Fruit fly (Drosophila melanogaster) whole organism, pupa: Measurements from ENCODE around the gene Oseg4.

Experiments
- CG10348 ChIP-seq: fragments of 200-800 bp; sonication (Bioruptor generic); IDR thresholded peaks from 2 replicates; pipeline ENCODE4 v1.3.6; 2022; ENCODE audit warnings: missing biosample characterization, missing genetic modification characterization
- CG12605 ChIP-seq: fragments of 200-800 bp; sonication (Bioruptor generic); IDR thresholded peaks from 2 replicates; pipeline ENCODE4 v1.3.6; 2022; ENCODE audit warnings: missing biosample characterization, missing genetic modification characterization
- CG13204 ChIP-seq: fragments of 200-800 bp; sonication (Bioruptor generic); optimal IDR thresholded peaks from 2 replicates; lab custom pipeline; 2018; ENCODE audit warnings: missing biosample characterization, mild to moderate bottlenecking, missing genetic modification characterization, moderate library complexity
- CG14655 ChIP-seq: fragments of 200-800 bp; sonication (Bioruptor generic); optimal IDR thresholded peaks from 3 replicates; lab custom pipeline; 2017; ENCODE audit warnings: mild to moderate bottlenecking, missing biosample characterization, missing genetic modification reagents, missing genetic modification characterization
- CG15710 ChIP-seq: fragments of 200-800 bp; sonication (Bioruptor generic); optimal IDR thresholded peaks from 2 replicates; lab custom pipeline; 2018; ENCODE audit warnings: missing biosample characterization, mild to moderate bottlenecking, missing genetic modification characterization, moderate library complexity
- CG17806 ChIP-seq: fragments of 200-800 bp; sonication (Bioruptor generic); optimal IDR thresholded peaks from 2 replicates; lab custom pipeline; 2018; ENCODE audit warnings: missing biosample characterization, mild to moderate bottlenecking, missing genetic modification characterization, moderate library complexity
- CG32121 ChIP-seq: fragments of 200-800 bp; sonication (Bioruptor generic); IDR thresholded peaks from 2 replicates; pipeline ENCODE4 v1.3.6; 2022; ENCODE audit warnings: missing biosample characterization, missing genetic modification characterization
- CG34367 ChIP-seq: fragments of 200-800 bp; sonication (Bioruptor generic); optimal IDR thresholded peaks from 2 replicates; lab custom pipeline; 2018; ENCODE audit warnings: missing biosample characterization, mild to moderate bottlenecking, missing genetic modification characterization
- CG4496 ChIP-seq: fragments of 200-800 bp; sonication (Bioruptor generic); IDR thresholded peaks from 3 replicates; pipeline ENCODE4 v1.3.6; 2022; ENCODE audit warnings: missing biosample characterization, missing genetic modification characterization
- CG8159 ChIP-seq: fragments of 200-800 bp; sonication (Bioruptor generic); optimal IDR thresholded peaks from 3 replicates; lab custom pipeline; 2018; ENCODE audit warnings: missing biosample characterization, mild to moderate bottlenecking, missing genetic modification characterization, moderate library complexity
- CG8301 ChIP-seq: fragments of 200-800 bp; sonication (Bioruptor generic); optimal IDR thresholded peaks from 2 replicates; lab custom pipeline; 2018; ENCODE audit warnings: missing biosample characterization, mild to moderate bottlenecking, missing genetic modification characterization
- CG9948 ChIP-seq: fragments of 200-800 bp; sonication (Bioruptor generic); optimal IDR thresholded peaks from 2 replicates; lab custom pipeline; 2018; ENCODE audit warnings: missing biosample characterization, mild to moderate bottlenecking, missing genetic modification characterization, moderate library complexity
- D1 ChIP-seq: fragments of 200-800 bp; sonication (Bioruptor generic); optimal IDR thresholded peaks from 2 replicates; lab custom pipeline; 2018; ENCODE audit warnings: missing biosample characterization, mild to moderate bottlenecking, missing genetic modification characterization, moderate library complexity
- EcR ChIP-seq: fragments of 200-800 bp; sonication (Bioruptor generic); optimal IDR thresholded peaks from 3 replicates; lab custom pipeline; 2019; ENCODE audit warnings: missing biosample characterization, missing genetic modification characterization, mild to moderate bottlenecking, moderate library complexity, missing genetic modification reagents
- Ets98B ChIP-seq: fragments of 200-800 bp; sonication (Bioruptor generic); IDR thresholded peaks from 2 replicates; pipeline ENCODE4 v1.3.6; 2022; ENCODE audit warnings: missing biosample characterization, missing genetic modification characterization
- Pif1A ChIP-seq: fragments of 200-800 bp; sonication (Bioruptor generic); optimal IDR thresholded peaks from 3 replicates; lab custom pipeline; 2016; ENCODE audit warnings: missing biosample characterization, missing genetic modification characterization
- Pif1B ChIP-seq: fragments of 200-800 bp; sonication (Bioruptor generic); optimal IDR thresholded peaks from 3 replicates; lab custom pipeline; 2016; ENCODE audit warnings: missing biosample characterization, missing genetic modification characterization
- Snoo ChIP-seq: fragments of 200-800 bp; sonication (Bioruptor generic); optimal IDR thresholded peaks from 3 replicates; lab custom pipeline; 2017; ENCODE audit warnings: missing biosample characterization, mild to moderate bottlenecking, missing genetic modification characterization, inconsistent platforms
- fd96Ca ChIP-seq: fragments of 200-800 bp; sonication (Bioruptor generic); IDR thresholded peaks from 3 replicates; pipeline ENCODE4 v1.3.6; 2022; ENCODE audit warnings: missing biosample characterization, missing genetic modification characterization
- gl ChIP-seq: fragments of 200-800 bp; sonication (Bioruptor generic); optimal IDR thresholded peaks from 2 replicates; lab custom pipeline; 2018; ENCODE audit warnings: missing biosample characterization, mild to moderate bottlenecking, missing genetic modification characterization
- rn ChIP-seq: fragments of 200-800 bp; sonication (Bioruptor generic); IDR thresholded peaks from 2 replicates; pipeline ENCODE4 v1.3.6; 2022; ENCODE audit warnings: missing biosample characterization, missing genetic modification characterization

Oseg4 gene

DNA sequence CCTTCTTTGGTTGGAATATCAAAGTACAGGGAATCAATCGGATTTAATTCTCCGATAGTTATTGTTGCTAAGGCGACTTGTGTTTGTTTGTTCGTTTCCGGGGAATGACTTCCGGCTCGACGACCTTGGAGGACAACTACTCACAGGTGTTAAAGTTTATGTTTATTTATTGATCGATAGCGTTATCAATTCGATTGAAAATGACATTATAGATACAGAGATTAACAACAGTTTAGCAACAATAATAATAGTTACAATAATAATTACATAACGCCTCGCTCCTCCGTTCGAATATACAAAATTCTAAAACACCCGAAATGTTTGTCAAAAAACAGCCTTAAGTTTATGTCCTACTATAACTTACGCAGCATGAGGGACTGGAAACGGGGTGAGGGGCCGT is 36.1 kb upstream of the Oseg4 start, which contains the start of gene Dhc62B:
Gene Dhc62B, minus strand, starts transcription at position 101 of the 400 bp plus-strand sequence.
- no peak for TF ChIP-seq CG14655 (GFP tag; lab: Kevin White, UChicago)
- no peak for TF ChIP-seq CG32121 (GFP tag; lab: Robert Waterston, UW)
- TF ChIP-seq, all 21 proteins: peak for 0

dm6 chr3L:1756143-1756542 is 20.6 kb upstream of the Oseg4 start, which contains the start of gene CG8001:
TSS of gene CG8001 (plus strand) at chr3L:1756159.
- no peak for TF ChIP-seq CG10348 (GFP tag; lab: Robert Waterston, UW)
- no peak for TF ChIP-seq Pif1B (GFP tag; lab: Kevin White, UChicago)
- no peak for TF ChIP-seq CG17806 (tag; lab: Kevin White, UChicago)
- TF ChIP-seq Snoo (tag; lab: Kevin White, UChicago) = no peak
- TF ChIP-seq CG8159 (tag; lab: Kevin White, UChicago) = no peak
- no peak; the same call in 2 of the 3 replicates for TF ChIP-seq CG4496 (GFP tag; lab: Robert Waterston, UW)
- TF ChIP-seq CG13204 = no peak
- no peak for TF ChIP-seq Pif1A (GFP tag; lab: Kevin White, UChicago)
- TF ChIP-seq fd96Ca = no peak
- TF ChIP-seq CG14655 (GFP tag; lab: Kevin White, UChicago) = no peak

dm6 chr3L:1755458-1755984 is 20.0 kb upstream of the Oseg4 start, which contains the start of gene Cht2:
TSS of gene Cht2 (minus strand) at chr3L:1755934.
- TF ChIP-seq CG8301 (no peak), Pif1A (GFP tag; lab: Kevin White, UChicago) (no peak), CG17806 (tag; lab: Kevin White, UChicago) (no peak), EcR (GFP tag; lab: Kevin White, UChicago) (peak; percentile 84), CG12605 (peak; percentile 62), Pif1B (GFP tag; lab: Kevin White, UChicago) (peak; percentile 59), CG4496 (GFP tag; lab: Robert Waterston, UW) (0 out of 3 replicates have a peak, but pooled peaks have one; percentile 57), fd96Ca (peak; percentile 36; the same call in 1 of the 3 replicates), CG15710 (tag; lab: Kevin White, UChicago) (no peak), CG32121 (GFP tag; lab: Robert Waterston, UW) (peak; percentile 34; the same call in 1 of the 2 replicates), CG10348 (GFP tag; lab: Robert Waterston, UW) (no peak), Ets98B (peak; percentile 33; the same call in 1 of the 2 replicates), gl (tag; lab: Kevin White, UChicago) (no peak), CG13204 (peak; percentile 40)

DNA sequence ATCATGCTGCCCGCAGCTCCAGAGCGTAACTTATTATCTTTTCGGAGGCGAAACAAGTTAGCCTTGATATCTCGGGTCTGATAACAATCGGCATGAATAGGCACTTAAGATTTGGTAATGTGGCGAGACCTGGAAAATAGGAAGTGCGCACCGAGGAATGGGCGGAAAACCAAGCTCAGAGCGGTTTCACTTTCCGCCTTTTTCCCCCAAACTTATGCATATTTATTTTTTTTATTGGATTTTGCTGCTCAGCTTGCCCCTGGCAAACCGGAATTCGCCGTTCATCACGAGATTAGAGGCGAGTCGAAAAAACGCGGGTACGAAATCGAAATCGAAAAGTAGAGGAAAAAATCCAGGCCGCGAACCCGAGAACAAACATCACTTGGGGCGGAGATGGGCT is 19.4 kb upstream of the Oseg4 start:
- no peak for TF ChIP-seq CG13204
- TF ChIP-seq, all 21 proteins: peak for 0

- TF ChIP-seq rn (GFP tag; lab: Robert Waterston, UW) (no peak), gl (tag; lab: Kevin White, UChicago) (peak; percentile 51)
Observed at dm6 chr3L:1754262-1754661, 18.7 kb upstream of the Oseg4 start.

DNA sequence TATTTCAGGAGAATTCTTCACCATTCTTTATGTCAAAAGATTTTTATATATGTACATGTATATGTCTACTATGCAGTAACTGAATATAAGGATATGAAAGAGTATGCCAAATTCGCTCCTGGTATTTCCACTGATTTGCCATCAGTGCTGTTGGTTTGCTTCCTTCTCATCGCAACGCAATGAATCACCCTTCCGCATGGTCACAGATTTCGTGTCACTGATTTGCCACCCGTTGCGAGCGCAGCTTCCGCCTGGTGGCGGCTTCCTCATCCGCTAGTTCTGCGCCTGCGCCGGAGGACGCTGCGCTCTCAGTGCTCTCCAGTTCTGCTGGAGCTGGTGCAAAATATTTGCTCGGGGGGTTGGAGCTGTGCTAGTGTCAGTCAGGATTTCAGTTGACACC is 12.7 kb upstream of the Oseg4 start:
- TF ChIP-seq rn (GFP tag; lab: Robert Waterston, UW) = no peak
- peak; percentile 6 for TF ChIP-seq CG13204

DNA sequence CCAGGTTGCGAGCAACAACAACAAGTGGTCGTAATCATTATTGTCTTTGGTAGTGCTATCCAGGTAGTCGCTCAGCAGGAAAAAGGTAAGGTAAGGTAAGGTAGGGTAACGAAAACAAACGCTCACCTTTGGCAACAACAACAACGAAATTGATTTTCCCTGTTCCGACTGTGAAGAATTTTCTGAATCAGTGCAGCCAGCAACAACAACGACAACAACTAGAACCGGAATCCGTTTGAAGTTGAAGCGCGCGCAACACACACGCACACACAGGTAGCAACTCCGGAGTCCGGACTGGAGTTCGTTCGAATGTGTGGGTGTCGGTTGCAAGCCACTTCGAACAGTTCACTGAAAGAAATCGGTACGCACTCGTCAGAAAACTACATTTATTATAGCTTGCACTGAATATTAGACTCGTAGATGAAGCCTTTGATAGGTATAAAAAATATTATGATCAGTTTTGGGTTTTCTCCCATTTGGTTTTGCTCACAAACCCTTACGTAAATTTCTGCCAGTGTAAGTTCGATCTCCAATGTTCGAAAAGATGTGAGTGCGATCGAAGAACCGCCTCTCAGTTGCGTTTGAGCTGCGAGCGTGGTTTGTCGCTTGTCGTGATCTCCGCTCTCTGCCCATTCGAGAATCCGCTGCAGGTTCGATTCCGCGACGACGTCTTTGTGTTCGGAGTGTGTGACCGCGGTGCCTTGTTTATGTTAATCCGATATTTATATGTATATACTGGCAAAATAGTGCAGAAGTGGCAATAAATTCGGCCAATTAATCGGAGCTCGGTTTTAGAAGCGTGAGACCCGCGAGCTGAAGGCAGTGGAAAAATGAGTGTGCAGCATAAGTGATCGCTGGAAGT is 11.0 kb upstream of the Oseg4 start, which contains the start of gene CG13921:
Gene CG13921, plus strand, starts transcription at position 570 of the 862 bp plus-strand sequence.
- TF ChIP-seq CG13204 = peak; percentile 97
- TF ChIP-seq rn (GFP tag; lab: Robert Waterston, UW) = peak; percentile 99
- peak; percentile 99 for TF ChIP-seq CG15710 (tag; lab: Kevin White, UChicago)
- TF ChIP-seq CG12605 = peak; percentile 99
- TF ChIP-seq CG8301 = peak; percentile 100
- peak; percentile 100 for TF ChIP-seq Pif1B (GFP tag; lab: Kevin White, UChicago)
- TF ChIP-seq fd96Ca = peak; percentile 100
- peak; percentile 100 for TF ChIP-seq Snoo (tag; lab: Kevin White, UChicago)
- TF ChIP-seq gl (tag; lab: Kevin White, UChicago) = peak; percentile 99
- TF ChIP-seq CG17806 (tag; lab: Kevin White, UChicago) = peak; percentile 100
- peak; percentile 99 for TF ChIP-seq CG34367 (tag; lab: Kevin White, UChicago)
- TF ChIP-seq CG10348 (GFP tag; lab: Robert Waterston, UW) = peak; percentile 98
- peak; percentile 100 for TF ChIP-seq CG9948 (tag; lab: Kevin White, UChicago)
- peak; percentile 100 for TF ChIP-seq CG14655 (GFP tag; lab: Kevin White, UChicago)
- peak; percentile 100 for TF ChIP-seq Pif1A (GFP tag; lab: Kevin White, UChicago)
- TF ChIP-seq D1 (tag; lab: Kevin White, UChicago) = no peak
- peak; percentile 69 for TF ChIP-seq EcR (GFP tag; lab: Kevin White, UChicago)
- peak; percentile 100 for TF ChIP-seq CG32121 (GFP tag; lab: Robert Waterston, UW)
- peak; percentile 99 for TF ChIP-seq Ets98B
- TF ChIP-seq CG8159 (tag; lab: Kevin White, UChicago) = peak; percentile 100
- TF ChIP-seq CG4496 (GFP tag; lab: Robert Waterston, UW) = peak; percentile 100
